Worm (Caenorhabditis elegans): Measurements from ENCODE around the gene T16G12.1.
"Not testable (repeated sequence)": the region's sequence is repeated elsewhere in the genome, so short reads cannot be mapped to it uniquely, and the experiment has no call there.

T16G12.1 gene

ce11 chrIII:10050321-10050720 is 664 bp upstream of the T16G12.1 start, which contains the start of gene T16G12.3:
Gene T16G12.3 (plus strand): TSS chrIII:10050621.
- not testable (repeated sequence) for TF ChIP-seq cnd-1, mls-2, snpc-4 (tag; optimal IDR thresholded peaks at IDR 0.05)

ce11 chrIII:10040013-10040412 is 9.6 kb downstream of the T16G12.1 start, which contains the start of gene T16G12.7:
Gene T16G12.7 (minus strand): TSS chrIII:10040113.
- TF ChIP-seq ceh-39 (tag; optimal IDR thresholded peaks at IDR 0.05) (no peak), bed-3 (GFP tag; optimal IDR thresholded peaks at IDR 0.05) (no peak), nhr-237 (tag; optimal IDR thresholded peaks at IDR 0.05) (no peak), unc-39 (tag; optimal IDR thresholded peaks at IDR 0.05) (no peak), lin-13 (tag; optimal IDR thresholded peaks at IDR 0.05) (no peak), elt-1 (tag; optimal IDR thresholded peaks at IDR 0.05; ENCODE audit: borderline replicate concordance, insufficient read depth) (no peak), ham-2 (GFP tag; optimal IDR thresholded peaks at IDR 0.05) (no peak), drap-1 (GFP tag; optimal IDR thresholded peaks at IDR 0.05) (no peak), pha-4 (tag; optimal IDR thresholded peaks at IDR 0.05) (no peak), unc-62 (GFP tag; optimal IDR thresholded peaks at IDR 0.05) (no peak), flh-1 (GFP tag; optimal IDR thresholded peaks at IDR 0.05) (no peak), ces-1 (GFP tag; optimal IDR thresholded peaks at IDR 0.05) (no peak)

ce11 chrIII:10037150-10037549 is 12.5 kb downstream of the T16G12.1 start, which contains the start of gene M04D8.7:
Gene M04D8.7 (plus strand): TSS chrIII:10037450.
- no peak for TF ChIP-seq elt-1 (tag; optimal IDR thresholded peaks at IDR 0.05; ENCODE audit: borderline replicate concordance, insufficient read depth)
- TF ChIP-seq unc-120 (tag; optimal IDR thresholded peaks at IDR 0.05; ENCODE audit: poor library complexity, severe bottlenecking) = no peak
- TF ChIP-seq ceh-43 (GFP tag; optimal IDR thresholded peaks at IDR 0.05) = no peak
- TF ChIP-seq flh-1 (GFP tag; optimal IDR thresholded peaks at IDR 0.05) = no peak
- no peak for TF ChIP-seq unc-39 (tag; optimal IDR thresholded peaks at IDR 0.05)
- TF ChIP-seq nhr-76 (tag; optimal IDR thresholded peaks at IDR 0.05) = no peak
- TF ChIP-seq snpc-4 (tag; optimal IDR thresholded peaks at IDR 0.05) = no peak
- TF ChIP-seq nhr-237 (tag; optimal IDR thresholded peaks at IDR 0.05) = no peak
- TF ChIP-seq mep-1 (tag; optimal IDR thresholded peaks at IDR 0.05) = no peak
- TF ChIP-seq tbx-8 (GFP tag; optimal IDR thresholded peaks at IDR 0.05) = no peak
- TF ChIP-seq nhr-2 (tag; optimal IDR thresholded peaks at IDR 0.05) = no peak
- TF ChIP-seq mls-2 (tag; optimal IDR thresholded peaks at IDR 0.05) = no peak
- TF ChIP-seq lin-32 (GFP tag; optimal IDR thresholded peaks at IDR 0.05) = no peak
- TF ChIP-seq ham-2 (GFP tag; optimal IDR thresholded peaks at IDR 0.05) = no peak
- no peak for TF ChIP-seq sem-2 (GFP tag; optimal IDR thresholded peaks at IDR 0.05)
- TF ChIP-seq nhr-12 (tag; optimal IDR thresholded peaks at IDR 0.05) = no peak
- no peak for TF ChIP-seq ceh-39 (tag; optimal IDR thresholded peaks at IDR 0.05)
- TF ChIP-seq bed-3 (GFP tag; optimal IDR thresholded peaks at IDR 0.05) = no peak

ce11 chrIII:10035783-10036182 is 13.9 kb downstream of the T16G12.1 start, which contains the start of gene xbx-3:
Gene xbx-3 (plus strand): TSS chrIII:10035945.
- TF ChIP-seq pha-4 (tag; optimal IDR thresholded peaks at IDR 0.05) (no peak), nhr-237 (tag; optimal IDR thresholded peaks at IDR 0.05) (no peak), zip-8 (tag; optimal IDR thresholded peaks at IDR 0.05) (no peak), nhr-12 (tag; optimal IDR thresholded peaks at IDR 0.05) (no peak), bed-3 (GFP tag; optimal IDR thresholded peaks at IDR 0.05) (no peak), cnd-1 (tag; optimal IDR thresholded peaks at IDR 0.05) (no peak), lsy-2 (tag; optimal IDR thresholded peaks at IDR 0.05) (no peak), blmp-1 (tag; optimal IDR thresholded peaks at IDR 0.05) (no peak), sptf-1 (tag; optimal IDR thresholded peaks at IDR 0.05) (no peak), mep-1 (tag; optimal IDR thresholded peaks at IDR 0.05) (no peak), snpc-4 (tag; optimal IDR thresholded peaks at IDR 0.05) (no peak), mab-5 (tag; optimal IDR thresholded peaks at IDR 0.05) (no peak), nhr-28 (tag; optimal IDR thresholded peaks at IDR 0.05) (no peak), ces-1 (GFP tag; optimal IDR thresholded peaks at IDR 0.05) (no peak), ceh-39 (tag; optimal IDR thresholded peaks at IDR 0.05) (no peak), ceh-83 (GFP tag; optimal IDR thresholded peaks at IDR 0.05) (no peak), lin-32 (GFP tag; optimal IDR thresholded peaks at IDR 0.05) (no peak), hlh-1 (tag; optimal IDR thresholded peaks at IDR 0.05) (no peak)

- TF ChIP-seq unc-39 (tag; optimal IDR thresholded peaks at IDR 0.05) (no peak), sem-2 (GFP tag; optimal IDR thresholded peaks at IDR 0.05) (no peak), nhr-2 (tag; optimal IDR thresholded peaks at IDR 0.05) (no peak), nhr-76 (tag; optimal IDR thresholded peaks at IDR 0.05) (no peak), mep-1 (tag; optimal IDR thresholded peaks at IDR 0.05) (no peak), cnd-1 (tag; optimal IDR thresholded peaks at IDR 0.05) (no peak)
These were observed 15.8 kb downstream of the T16G12.1 start, which contains the start of gene M04D8.8 for ce11 chrIII:10033881-10034280. Gene M04D8.8 (plus strand): TSS chrIII:10034181.
